Worm (Caenorhabditis elegans) whole organism, L3 larva: ENCODE measurements around the gene C25A6.1.

ENCODE experiments used
- ZK546.5 ChIP-seq: sonication (generic microtip); optimal IDR thresholded peaks from 2 replicates; lab custom pipeline; 2017; ENCODE audit warnings: missing biosample characterization, missing genetic modification characterization
- ama-1 ChIP-seq: fragments of 150-350 bp; optimal IDR thresholded peaks from 2 replicates; lab custom pipeline; 2018
- ceh-16 ChIP-seq: sonication (generic microtip); optimal IDR thresholded peaks from 2 replicates; lab custom pipeline; 2017; ENCODE audit warnings: missing biosample characterization, missing genetic modification characterization
- ceh-28 ChIP-seq: fragments of 150-350 bp; optimal IDR thresholded peaks from 2 replicates; lab custom pipeline; 2014; ENCODE audit warnings: missing biosample characterization, missing genetic modification reagents, missing genetic modification characterization
- ceh-82 ChIP-seq: fragments of 150-350 bp; optimal IDR thresholded peaks from 2 replicates; lab custom pipeline; 2014; ENCODE audit warnings: missing biosample characterization, missing genetic modification characterization
- daf-12 ChIP-seq: fragments of 150-350 bp; optimal IDR thresholded peaks from 2 replicates; lab custom pipeline; 2014; ENCODE audit warnings: missing biosample characterization, missing genetic modification reagents, missing genetic modification characterization
- elt-2 ChIP-seq: sonication (generic microtip); optimal IDR thresholded peaks from 2 replicates; lab custom pipeline; 2016; ENCODE audit warnings: missing genetic modification reagents, mild to moderate bottlenecking, missing genetic modification characterization, missing compliant biosample characterization
- elt-3 ChIP-seq, 3 experiments: fragments of 150-350 bp in 1 of 3; sonication (generic microtip) in 2 of 3; optimal IDR thresholded peaks; 2 replicates in 2 of 3; 4 replicates in 1 of 3; lab custom pipeline; 2014 to 2017; ENCODE audit warnings: missing biosample characterization in 3 of 3, missing genetic modification characterization in 3 of 3
- eor-1 ChIP-seq, 2 experiments: fragments of 150-350 bp; optimal IDR thresholded peaks; 2 replicates each; lab custom pipeline; 2014 to 2018; ENCODE audit warnings: missing biosample characterization in 2 of 2, missing genetic modification characterization in 2 of 2
- fkh-10 ChIP-seq: sonication (generic microtip); optimal IDR thresholded peaks from 2 replicates; lab custom pipeline; 2017; ENCODE audit warnings: missing biosample characterization, missing genetic modification reagents, missing genetic modification characterization
- fkh-2 ChIP-seq: fragments of 150-350 bp; optimal IDR thresholded peaks from 2 replicates; lab custom pipeline; 2014; ENCODE audit warnings: missing biosample characterization, missing genetic modification reagents, missing genetic modification characterization
- hmg-11 ChIP-seq: sonication (generic microtip); optimal IDR thresholded peaks from 2 replicates; lab custom pipeline; 2016; ENCODE audit warnings: missing genetic modification characterization, missing compliant biosample characterization
- jun-1 ChIP-seq: fragments of 150-350 bp; optimal IDR thresholded peaks from 2 replicates; lab custom pipeline; 2014; ENCODE audit warnings: missing biosample characterization, missing genetic modification reagents, missing genetic modification characterization
- lin-39 ChIP-seq: fragments of 150-350 bp; optimal IDR thresholded peaks from 2 replicates; lab custom pipeline; 2018; ENCODE audit warnings: missing biosample characterization, missing genetic modification reagents, missing genetic modification characterization
- lsy-12 ChIP-seq: sonication (generic microtip); optimal IDR thresholded peaks from 2 replicates; lab custom pipeline; 2016; ENCODE audit warnings: mild to moderate bottlenecking, missing genetic modification characterization, missing compliant biosample characterization
- mml-1 ChIP-seq: fragments of 150-350 bp; sonication (generic microtip); optimal IDR thresholded peaks from 3 replicates; lab custom pipeline; 2014; ENCODE audit warnings: missing biosample characterization, missing genetic modification characterization
- nfya-1 ChIP-seq: sonication (generic microtip); optimal IDR thresholded peaks from 2 replicates; lab custom pipeline; 2017; ENCODE audit warnings: missing genetic modification characterization, mild to moderate bottlenecking, missing compliant biosample characterization, antibody characterized with exemption, moderate library complexity; ENCODE audit not compliant: insufficient read depth
- nhr-11 ChIP-seq: fragments of 150-350 bp; optimal IDR thresholded peaks from 2 replicates; lab custom pipeline; 2014; ENCODE audit warnings: missing biosample characterization, missing genetic modification characterization
- nhr-23 ChIP-seq: fragments of 150-350 bp; optimal IDR thresholded peaks from 2 replicates; lab custom pipeline; 2014; ENCODE audit warnings: missing biosample characterization, missing genetic modification reagents, missing genetic modification characterization
- nhr-25 ChIP-seq: sonication (generic microtip); optimal IDR thresholded peaks from 2 replicates; lab custom pipeline; 2017; ENCODE audit warnings: missing biosample characterization, missing genetic modification characterization
- nhr-28 ChIP-seq: fragments of 150-350 bp; optimal IDR thresholded peaks from 2 replicates; lab custom pipeline; 2014; ENCODE audit warnings: missing biosample characterization, missing genetic modification characterization
- nhr-43 ChIP-seq: sonication (generic microtip); optimal IDR thresholded peaks from 2 replicates; lab custom pipeline; 2016; ENCODE audit warnings: mild to moderate bottlenecking, missing genetic modification characterization, missing compliant biosample characterization; ENCODE audit not compliant: poor library complexity, severe bottlenecking
- nhr-67 ChIP-seq: fragments of 150-350 bp; optimal IDR thresholded peaks from 2 replicates; lab custom pipeline; 2014; ENCODE audit warnings: missing biosample characterization, missing genetic modification characterization
- nhr-76 ChIP-seq: fragments of 150-350 bp; sonication (generic microtip); optimal IDR thresholded peaks from 5 replicates; lab custom pipeline; 2014; ENCODE audit warnings: missing biosample characterization, missing genetic modification characterization
- pha-4 ChIP-seq: fragments of 150-350 bp; optimal IDR thresholded peaks from 2 replicates; lab custom pipeline; 2014; ENCODE audit warnings: missing biosample characterization, missing genetic modification reagents, missing genetic modification characterization
- sea-2 ChIP-seq: fragments of 150-350 bp; sonication (generic microtip); optimal IDR thresholded peaks from 4 replicates; lab custom pipeline; 2014; ENCODE audit warnings: missing biosample characterization, missing genetic modification reagents, missing genetic modification characterization
- snpc-4 ChIP-seq: fragments of 150-350 bp; optimal IDR thresholded peaks from 2 replicates; lab custom pipeline; 2014; ENCODE audit warnings: missing biosample characterization, missing genetic modification characterization
- unc-62 ChIP-seq: fragments of 150-350 bp; sonication (generic microtip); optimal IDR thresholded peaks from 4 replicates; lab custom pipeline; 2014; ENCODE audit warnings: missing biosample characterization, missing genetic modification reagents, missing genetic modification characterization
- zag-1 ChIP-seq: fragments of 150-350 bp; optimal IDR thresholded peaks from 2 replicates; lab custom pipeline; 2014; ENCODE audit warnings: missing biosample characterization, missing genetic modification characterization
- ztf-11 ChIP-seq: fragments of 150-350 bp; optimal IDR thresholded peaks from 2 replicates; lab custom pipeline; 2014; ENCODE audit warnings: missing biosample characterization, missing genetic modification characterization
- ztf-4 ChIP-seq: fragments of 150-350 bp; optimal IDR thresholded peaks from 2 replicates; lab custom pipeline; 2014; ENCODE audit warnings: missing biosample characterization, missing genetic modification characterization

Gene C25A6.1

ce11 chrV:5408223-5408622, at the start of gene C25A6.1:
C25A6.1 (plus strand) TSS chrV:5408523.
- TF ChIP-seq nhr-28 (tag; lab: Kevin White, UChicago), result no peak
- no peak for TF ChIP-seq sea-2
- no peak for TF ChIP-seq ztf-11 (tag; lab: Kevin White, UChicago)
- TF ChIP-seq mml-1, result no peak
- TF ChIP-seq ceh-82 (tag; lab: Kevin White, UChicago), result no peak
- TF ChIP-seq lsy-12 (tag; lab: Kevin White, UChicago), result no peak
- no peak for TF ChIP-seq hmg-11 (tag; lab: Kevin White, UChicago)
- no peak for TF ChIP-seq pha-4 (tag; lab: Kevin White, UChicago)
- no peak for TF ChIP-seq elt-3 (tag; optimal IDR thresholded peaks at IDR 0.05; lab: Kevin White, UChicago)
- TF ChIP-seq eor-1 (tag; optimal IDR thresholded peaks at IDR 0.05; lab: Kevin White, UChicago), result no peak
- no peak for TF ChIP-seq ZK546.5 (tag; lab: Kevin White, UChicago)
- TF ChIP-seq fkh-10 (GFP tag; lab: Kevin White, UChicago), result no peak

- TF ChIP-seq jun-1 (no peak), ztf-4 (tag; lab: Kevin White, UChicago) (no peak), ZK546.5 (tag; lab: Kevin White, UChicago) (no peak), nhr-28 (tag; lab: Kevin White, UChicago) (no peak), daf-12 (tag; lab: Kevin White, UChicago) (no peak), ztf-11 (tag; lab: Kevin White, UChicago) (no peak), snpc-4 (no peak), nhr-76 (tag; lab: Kevin White, UChicago) (no peak), ceh-16 (tag; lab: Kevin White, UChicago) (no peak), ceh-82 (tag; lab: Kevin White, UChicago) (no peak)
Observed at ce11 chrV:5358772-5359171, 49.6 kb upstream of the C25A6.1 start, which contains the start of gene nhr-216. nhr-216 (minus strand) TSS chrV:5358872.

DNA sequence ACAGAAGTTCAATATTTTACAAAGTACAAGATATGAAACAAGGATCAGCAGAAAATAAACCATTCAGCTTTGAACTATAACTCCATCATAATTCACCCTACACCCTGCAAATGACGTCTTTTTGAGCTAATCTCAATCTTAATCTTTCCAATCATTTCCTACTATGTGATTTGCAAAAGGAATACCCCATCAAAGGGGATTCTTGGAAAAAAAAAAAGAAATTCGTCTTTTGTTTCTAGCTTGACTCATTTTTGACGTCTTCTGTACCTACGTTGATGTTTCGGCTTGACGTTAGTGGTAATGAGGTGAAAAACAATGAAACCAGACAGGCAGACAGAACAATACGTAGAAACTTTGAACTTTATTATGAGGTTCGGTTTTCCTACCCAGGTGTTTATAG, 46.1 kb upstream of the C25A6.1 start:
- TF ChIP-seq elt-2 (tag; lab: Kevin White, UChicago) (no peak), nhr-11 (tag; lab: Kevin White, UChicago) (no peak), nfya-1 (tag; lab: Kevin White, UChicago) (no peak), mml-1 (no peak), unc-62 (no peak), pha-4 (tag; lab: Kevin White, UChicago) (no peak), nhr-23 (tag; lab: Kevin White, UChicago) (no peak), daf-12 (tag; lab: Kevin White, UChicago) (no peak), lsy-12 (tag; lab: Kevin White, UChicago) (no peak), zag-1 (tag; lab: Kevin White, UChicago) (no peak), nhr-67 (tag; lab: Kevin White, UChicago) (no peak), snpc-4 (no peak), ztf-4 (tag; lab: Kevin White, UChicago) (no peak)

DNA sequence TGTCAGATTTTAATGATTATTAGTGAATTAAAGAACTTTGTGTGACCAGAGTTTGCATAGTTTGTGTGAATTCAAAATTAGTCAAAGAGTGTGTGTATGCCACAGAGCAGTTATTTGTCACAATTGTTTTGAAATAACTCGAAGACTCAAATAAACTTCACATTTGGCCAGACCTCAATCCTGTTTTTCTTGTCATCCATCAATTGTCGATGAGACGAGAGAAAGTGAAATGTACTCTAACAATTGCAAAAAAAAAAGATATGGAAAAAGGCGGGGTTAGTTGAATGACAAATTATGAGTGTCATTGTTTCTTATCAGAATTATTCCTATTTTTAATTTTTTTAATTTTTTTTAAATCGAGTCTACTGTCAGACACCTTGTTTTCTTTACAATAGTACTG, 43.5 kb upstream of the C25A6.1 start, which contains the start of gene T09D3.8:
Gene T09D3.8 (plus strand): TSS at position 301 of the 400 bp plus-strand sequence.
- TF ChIP-seq ceh-28 (tag; lab: Kevin White, UChicago), result no peak

- TF ChIP-seq lin-39 (no peak), nhr-43 (tag; lab: Kevin White, UChicago) (no peak), fkh-10 (GFP tag; lab: Kevin White, UChicago) (no peak), nhr-25 (tag; lab: Kevin White, UChicago) (no peak), snpc-4 (no peak), ama-1 (no peak), nfya-1 (tag; lab: Kevin White, UChicago) (no peak), fkh-2 (tag; lab: Kevin White, UChicago) (no peak), ztf-4 (tag; lab: Kevin White, UChicago) (no peak), daf-12 (tag; lab: Kevin White, UChicago) (no peak), pha-4 (tag; lab: Kevin White, UChicago) (no peak), ceh-82 (tag; lab: Kevin White, UChicago) (no peak), elt-2 (tag; lab: Kevin White, UChicago) (no peak)
Observed at ce11 chrV:5368792-5369191, 39.5 kb upstream of the C25A6.1 start, which contains the start of gene T09D3.9. T09D3.9 (minus strand) TSS chrV:5368892.
